Fruit fly (Drosophila melanogaster) whole organism, embryonic: ENCODE measurements around the gene twf.

Experiments
- Atf-2 ChIP-seq: fragments of 200-800 bp; sonication (Bioruptor generic); optimal IDR thresholded peaks from 2 replicates; lab custom pipeline; 2016; ENCODE audit warnings: missing biosample characterization, missing genetic modification characterization
- BEAF-32 ChIP-seq: fragments of 200-800 bp; sonication (Bioruptor generic); optimal IDR thresholded peaks from 3 replicates; lab custom pipeline; 2017; ENCODE audit warnings: missing biosample characterization, missing genetic modification characterization, mild to moderate bottlenecking, moderate library complexity, missing genetic modification reagents
- CG10979 ChIP-seq: fragments of 200-800 bp; sonication (Bioruptor generic); optimal IDR thresholded peaks from 2 replicates; lab custom pipeline; 2018; ENCODE audit warnings: missing biosample characterization, mild to moderate bottlenecking, missing genetic modification characterization, moderate library complexity
- CG11696 ChIP-seq: fragments of 200-800 bp; sonication (Bioruptor generic); IDR thresholded peaks from 2 replicates; pipeline ENCODE4 v1.3.6; 2022; ENCODE audit warnings: missing biosample characterization, missing genetic modification characterization
- CG12104 ChIP-seq: fragments of 200-800 bp; sonication (Bioruptor generic); optimal IDR thresholded peaks from 3 replicates; lab custom pipeline; 2016; ENCODE audit warnings: missing biosample characterization, missing genetic modification characterization
- CG12769 ChIP-seq: fragments of 200-800 bp; sonication (Bioruptor generic); optimal IDR thresholded peaks from 2 replicates; lab custom pipeline; 2019; ENCODE audit warnings: missing biosample characterization, mild to moderate bottlenecking, missing genetic modification characterization, moderate library complexity
- CG13894 ChIP-seq: fragments of 200-800 bp; sonication (Bioruptor generic); optimal IDR thresholded peaks from 3 replicates; lab custom pipeline; 2018; ENCODE audit warnings: missing biosample characterization, mild to moderate bottlenecking, missing genetic modification characterization, moderate library complexity
- CG14965 ChIP-seq: fragments of 200-800 bp; sonication (Bioruptor generic); optimal IDR thresholded peaks from 2 replicates; lab custom pipeline; 2016; ENCODE audit warnings: missing biosample characterization, missing genetic modification characterization, borderline replicate concordance
- CG15073 ChIP-seq: fragments of 200-800 bp; sonication (Bioruptor generic); optimal IDR thresholded peaks from 2 replicates; lab custom pipeline; 2016; ENCODE audit warnings: missing biosample characterization, missing genetic modification characterization
- CG15269 ChIP-seq: fragments of 200-800 bp; sonication (Bioruptor generic); optimal IDR thresholded peaks from 2 replicates; lab custom pipeline; 2018; ENCODE audit warnings: missing biosample characterization, mild to moderate bottlenecking, missing genetic modification characterization, moderate library complexity
- CG16779 ChIP-seq: fragments of 200-800 bp; sonication (Bioruptor generic); IDR thresholded peaks from 2 replicates; pipeline ENCODE4 v1.3.6; 2022; ENCODE audit warnings: missing biosample characterization, missing genetic modification characterization
- CG18764 ChIP-seq: fragments of 200-800 bp; sonication (Bioruptor generic); optimal IDR thresholded peaks from 3 replicates; lab custom pipeline; 2016; ENCODE audit warnings: missing biosample characterization, missing genetic modification characterization
- CG2129 ChIP-seq: fragments of 200-800 bp; sonication (Bioruptor generic); IDR thresholded peaks from 2 replicates; pipeline ENCODE4 v1.3.6; 2022; ENCODE audit warnings: missing biosample characterization, missing genetic modification characterization; ENCODE audit not compliant: partially characterized antibody
- CG33557 ChIP-seq: fragments of 200-800 bp; sonication (Bioruptor generic); optimal IDR thresholded peaks from 2 replicates; lab custom pipeline; 2019; ENCODE audit warnings: missing biosample characterization, mild to moderate bottlenecking, missing genetic modification characterization, moderate library complexity
- CG3726 ChIP-seq: fragments of 200-800 bp; sonication (Bioruptor generic); IDR thresholded peaks from 3 replicates; pipeline ENCODE4, ENCODE4 v1.3.6; 2022; ENCODE audit warnings: missing biosample characterization, missing genetic modification characterization
- CG3995 ChIP-seq: fragments of 200-800 bp; sonication (Bioruptor generic); optimal IDR thresholded peaks from 3 replicates; lab custom pipeline; 2016; ENCODE audit warnings: missing biosample characterization, missing genetic modification characterization
- CG4282 ChIP-seq: fragments of 200-800 bp; sonication (Bioruptor generic); optimal IDR thresholded peaks from 2 replicates; lab custom pipeline; 2016; ENCODE audit warnings: missing biosample characterization, missing genetic modification characterization
- CG4404 ChIP-seq: fragments of 200-800 bp; sonication (Bioruptor generic); IDR thresholded peaks from 2 replicates; pipeline ENCODE4 v1.3.6; 2022; ENCODE audit warnings: missing biosample characterization, missing genetic modification characterization
- CG6654 ChIP-seq: fragments of 200-800 bp; sonication (Bioruptor generic); optimal IDR thresholded peaks from 2 replicates; lab custom pipeline; 2017; ENCODE audit warnings: missing biosample characterization, mild to moderate bottlenecking, missing genetic modification characterization
- CG7372 ChIP-seq: fragments of 200-800 bp; sonication (Bioruptor generic); IDR thresholded peaks from 2 replicates; pipeline ENCODE4 v1.3.6; 2022; ENCODE audit warnings: missing biosample characterization, missing genetic modification characterization
- CG8388 ChIP-seq: fragments of 200-800 bp; sonication (Bioruptor generic); optimal IDR thresholded peaks from 2 replicates; lab custom pipeline; 2019; ENCODE audit warnings: missing biosample characterization, mild to moderate bottlenecking, missing genetic modification characterization, moderate library complexity
- HHEX ChIP-seq: fragments of 200-800 bp; sonication (Bioruptor generic); optimal IDR thresholded peaks from 3 replicates; lab custom pipeline; 2017; ENCODE audit warnings: missing biosample characterization, mild to moderate bottlenecking, missing genetic modification characterization, missing genetic modification reagents
- HLH4C ChIP-seq: fragments of 200-800 bp; sonication (Bioruptor generic); IDR thresholded peaks from 3 replicates; pipeline ENCODE4 v1.3.6; 2022; ENCODE audit warnings: missing biosample characterization, missing genetic modification characterization; ENCODE audit not compliant: partially characterized antibody
- Hand ChIP-seq: fragments of 200-800 bp; sonication (Bioruptor generic); optimal IDR thresholded peaks from 2 replicates; lab custom pipeline; 2017; ENCODE audit warnings: mild to moderate bottlenecking, missing biosample characterization, missing genetic modification reagents, missing genetic modification characterization
- Hey ChIP-seq: fragments of 200-800 bp; sonication (Bioruptor generic); optimal IDR thresholded peaks from 3 replicates; lab custom pipeline; 2018; ENCODE audit warnings: missing biosample characterization, mild to moderate bottlenecking, missing genetic modification characterization
- Hmx ChIP-seq: fragments of 200-800 bp; sonication (Bioruptor generic); optimal IDR thresholded peaks from 2 replicates; lab custom pipeline; 2016; ENCODE audit warnings: missing biosample characterization, missing genetic modification characterization
- Lim3 ChIP-seq: fragments of 200-800 bp; sonication (Bioruptor generic); IDR thresholded peaks from 2 replicates; pipeline ENCODE4 v1.3.6; 2022; ENCODE audit warnings: missing biosample characterization, missing genetic modification characterization
- Max ChIP-seq: fragments of 200-800 bp; sonication (Bioruptor generic); optimal IDR thresholded peaks from 2 replicates; lab custom pipeline; 2016; ENCODE audit warnings: missing biosample characterization, mild to moderate bottlenecking, missing genetic modification characterization
- Scr ChIP-seq: fragments of 200-800 bp; sonication (Bioruptor generic); IDR thresholded peaks from 2 replicates; pipeline ENCODE4 v1.3.6; 2022; ENCODE audit warnings: missing biosample characterization, missing genetic modification characterization; ENCODE audit not compliant: partially characterized antibody
- Sry-β ChIP-seq: fragments of 200-800 bp; sonication (Bioruptor generic); optimal IDR thresholded peaks from 2 replicates; lab custom pipeline; 2018; ENCODE audit warnings: missing biosample characterization, mild to moderate bottlenecking, missing genetic modification characterization, moderate library complexity
- Ssrp ChIP-seq: fragments of 200-800 bp; sonication (Bioruptor generic); optimal IDR thresholded peaks from 2 replicates; lab custom pipeline; 2018; ENCODE audit warnings: missing biosample characterization, mild to moderate bottlenecking, missing genetic modification characterization, moderate library complexity
- YL-1 ChIP-seq: fragments of 200-800 bp; sonication (Bioruptor generic); optimal IDR thresholded peaks from 3 replicates; lab custom pipeline; 2017; ENCODE audit warnings: missing biosample characterization, mild to moderate bottlenecking, missing genetic modification characterization
- ato ChIP-seq: fragments of 200-800 bp; sonication (Bioruptor generic); IDR thresholded peaks from 2 replicates; pipeline ENCODE4 v1.3.6; 2022; ENCODE audit warnings: missing biosample characterization, missing genetic modification characterization; ENCODE audit not compliant: partially characterized antibody
- caup ChIP-seq: fragments of 200-800 bp; sonication (Bioruptor generic); optimal IDR thresholded peaks from 3 replicates; lab custom pipeline; 2017; ENCODE audit warnings: missing biosample characterization, mild to moderate bottlenecking, missing genetic modification characterization, moderate library complexity; ENCODE audit not compliant: severe bottlenecking
- chinmo ChIP-seq: fragments of 200-800 bp; sonication (Bioruptor generic); IDR thresholded peaks from 4 replicates; pipeline ENCODE4 v1.3.6; 2022; ENCODE audit warnings: missing biosample characterization, missing genetic modification characterization; ENCODE audit not compliant: partially characterized antibody
- crp ChIP-seq, 2 experiments: fragments of 200-800 bp; sonication (Bioruptor generic); optimal IDR thresholded peaks; 2 replicates in 1 of 2; 3 replicates in 1 of 2; lab custom pipeline; 2017; ENCODE audit warnings: missing biosample characterization in 2 of 2, missing genetic modification characterization in 2 of 2, mild to moderate bottlenecking in 1 of 2, moderate library complexity in 1 of 2
- exex ChIP-seq: fragments of 200-800 bp; sonication (Bioruptor generic); optimal IDR thresholded peaks from 4 replicates; lab custom pipeline; 2018; ENCODE audit warnings: missing biosample characterization, mild to moderate bottlenecking, missing genetic modification characterization, moderate library complexity
- fd3F ChIP-seq: fragments of 200-800 bp; sonication (Bioruptor generic); optimal IDR thresholded peaks from 2 replicates; lab custom pipeline; 2018; ENCODE audit warnings: missing biosample characterization, mild to moderate bottlenecking, missing genetic modification characterization, moderate library complexity
- gcm2 ChIP-seq: fragments of 200-800 bp; sonication (Bioruptor generic); optimal IDR thresholded peaks from 2 replicates; lab custom pipeline; 2016; ENCODE audit warnings: missing biosample characterization, missing genetic modification characterization
- hbn ChIP-seq: fragments of 200-800 bp; sonication (Bioruptor generic); IDR thresholded peaks from 2 replicates; pipeline ENCODE4 v1.3.6; 2022; ENCODE audit warnings: missing biosample characterization, missing genetic modification characterization; ENCODE audit not compliant: partially characterized antibody
- inv ChIP-seq: fragments of 200-800 bp; sonication (Bioruptor generic); IDR thresholded peaks from 2 replicates; pipeline ENCODE4 v1.3.6; 2022; ENCODE audit warnings: missing biosample characterization, missing genetic modification characterization; ENCODE audit not compliant: partially characterized antibody
- jumu ChIP-seq: fragments of 200-800 bp; sonication (Bioruptor generic); optimal IDR thresholded peaks from 3 replicates; lab custom pipeline; 2016; ENCODE audit warnings: missing biosample characterization, missing genetic modification characterization
- klu ChIP-seq: fragments of 200-800 bp; sonication (Bioruptor generic); IDR thresholded peaks from 2 replicates; pipeline ENCODE4 v1.3.6; 2022; ENCODE audit warnings: missing biosample characterization, missing genetic modification characterization
- nmo ChIP-seq: fragments of 200-800 bp; sonication (Bioruptor generic); optimal IDR thresholded peaks from 2 replicates; lab custom pipeline; 2018; ENCODE audit warnings: missing biosample characterization, mild to moderate bottlenecking, missing genetic modification characterization, moderate library complexity
- ttk ChIP-seq: fragments of 200-800 bp; sonication (Bioruptor generic); IDR thresholded peaks from 2 replicates; pipeline ENCODE4 v2.1.2; 2022; ENCODE audit warnings: missing biosample characterization, missing genetic modification characterization
- unpg ChIP-seq: fragments of 200-800 bp; sonication (Bioruptor generic); optimal IDR thresholded peaks from 3 replicates; lab custom pipeline; 2018; ENCODE audit warnings: missing biosample characterization, mild to moderate bottlenecking, missing genetic modification characterization, moderate library complexity
- wdn ChIP-seq: fragments of 200-800 bp; sonication (Bioruptor generic); IDR thresholded peaks from 2 replicates; pipeline ENCODE4 v1.3.6; 2022; ENCODE audit warnings: missing biosample characterization, missing genetic modification characterization
- z ChIP-seq: fragments of 200-800 bp; sonication (Bioruptor generic); IDR thresholded peaks from 3 replicates; pipeline ENCODE4 v1.3.6; 2022; ENCODE audit warnings: missing biosample characterization, missing genetic modification characterization

The twf gene

dm6 chr3R:14122347-14122812, at the start of gene twf, which contains the start of gene Abi (continued):
- peak; percentile 15 for TF ChIP-seq fd3F (GFP tag; lab: Kevin White, UChicago)
- TF ChIP-seq CG13894, result peak; percentile 54
- TF ChIP-seq inv (GFP tag; lab: Robert Waterston, UW), result no peak
- no peak for TF ChIP-seq CG14965 (GFP tag; lab: Kevin White, UChicago)
- peak; percentile 68 for TF ChIP-seq caup
- 0 out of 3 replicates have a peak, but pooled peaks have one; percentile 38 for TF ChIP-seq CG3726 (GFP tag; lab: Robert Waterston, UW)
- peak; percentile 61 for TF ChIP-seq CG3995 (GFP tag; lab: Kevin White, UChicago)
- peak; percentile 54 for TF ChIP-seq CG12104
- TF ChIP-seq CG4404 (GFP tag; lab: Robert Waterston, UW), result peak; percentile 52; the same call in 1 of the 2 replicates
- no peak for TF ChIP-seq CG4282 (GFP tag; lab: Kevin White, UChicago)
- peak; percentile 6 for TF ChIP-seq Atf-2 (GFP tag; lab: Kevin White, UChicago)
- TF ChIP-seq CG2129 (GFP tag; lab: Robert Waterston, UW), result no peak
- TF ChIP-seq wdn (GFP tag; lab: Robert Waterston, UW), result peak; percentile 32; the same call in 1 of the 2 replicates
- 0 out of 2 replicates have a peak, but pooled peaks have one; percentile 22 for TF ChIP-seq CG16779 (GFP tag; lab: Robert Waterston, UW)
- no peak for TF ChIP-seq CG15073 (GFP tag; lab: Kevin White, UChicago)
- TF ChIP-seq CG12769 (tag; lab: Kevin White, UChicago), result no peak
- peak; percentile 38 for TF ChIP-seq Hmx (GFP tag; lab: Kevin White, UChicago)
- no peak for TF ChIP-seq hbn (GFP tag; lab: Robert Waterston, UW)
- peak; percentile 51 for TF ChIP-seq CG18764 (GFP tag; lab: Kevin White, UChicago)
- no peak for TF ChIP-seq CG6654 (GFP tag; lab: Kevin White, UChicago)
- peak; percentile 90 for TF ChIP-seq YL-1
- peak; percentile 51 for TF ChIP-seq jumu (GFP tag; lab: Kevin White, UChicago)
- no peak for TF ChIP-seq CG11696 (GFP tag; lab: Robert Waterston, UW)
- no peak for TF ChIP-seq Scr (GFP tag; lab: Robert Waterston, UW)
- peak; percentile 46; the same call in 1 of the 2 replicates for TF ChIP-seq klu (GFP tag; lab: Robert Waterston, UW)
- peak; percentile 6 for TF ChIP-seq exex (tag; lab: Kevin White, UChicago)
- TF ChIP-seq CG15269 (tag; lab: Kevin White, UChicago), result no peak
- TF ChIP-seq CG33557 (GFP tag; lab: Kevin White, UChicago), result peak; percentile 49
- TF ChIP-seq z (GFP tag; lab: Robert Waterston, UW), result no peak
- TF ChIP-seq CG8388 (GFP tag; lab: Kevin White, UChicago), result peak; percentile 60
- no peak for TF ChIP-seq Hey
- no peak for TF ChIP-seq chinmo (GFP tag; lab: Robert Waterston, UW)
- peak; percentile 59 for TF ChIP-seq unpg
- peak in 1 of 2 experiments; percentile 56 for TF ChIP-seq crp (GFP tag; optimal IDR thresholded peaks at IDR 0.05; lab: Kevin White, UChicago)
- peak; percentile 41 for TF ChIP-seq ttk (GFP tag; lab: Robert Waterston, UW)
- TF ChIP-seq Lim3 (GFP tag; lab: Robert Waterston, UW), result no peak
- TF ChIP-seq Ssrp (tag; lab: Kevin White, UChicago), result peak; percentile 56
- TF ChIP-seq Max (GFP tag; lab: Kevin White, UChicago), result peak; percentile 85
- peak; percentile 55 for TF ChIP-seq CG7372 (GFP tag; lab: Robert Waterston, UW)
- no peak for TF ChIP-seq HLH4C (GFP tag; lab: Robert Waterston, UW)
- peak; percentile 89 for TF ChIP-seq Sry-β (GFP tag; lab: Kevin White, UChicago)
- peak; percentile 34 for TF ChIP-seq BEAF-32 (GFP tag; lab: Kevin White, UChicago)
- peak; percentile 60 for TF ChIP-seq CG10979
- TF ChIP-seq nmo, result peak; percentile 75
- no peak for TF ChIP-seq Hand (GFP tag; lab: Kevin White, UChicago)
- no peak for TF ChIP-seq ato (GFP tag; lab: Robert Waterston, UW)
- TF ChIP-seq gcm2 (GFP tag; lab: Kevin White, UChicago), result no peak
- TF ChIP-seq HHEX (GFP tag; lab: Kevin White, UChicago), result peak; percentile 58
